Worm (Caenorhabditis elegans) whole organism, L4/young adult: ENCODE results near the gene F25E5.2.

ENCODE experiments used
- W03F9.2 ChIP-seq: fragments of 150-350 bp; optimal IDR thresholded peaks from 2 replicates; lab custom pipeline; 2014; ENCODE audit warnings: missing biosample characterization, missing genetic modification characterization
- dao-5 ChIP-seq: sonication (generic microtip); optimal IDR thresholded peaks from 2 replicates; lab custom pipeline; 2016; ENCODE audit warnings: missing genotype, missing genetic modification characterization, moderate library complexity, missing compliant biosample characterization
- him-1 ChIP-seq: sonication (generic microtip); optimal IDR thresholded peaks from 2 replicates; lab custom pipeline; 2016; ENCODE audit warnings: missing genotype, missing genetic modification reagents, missing genetic modification characterization, missing compliant biosample characterization

DNA sequence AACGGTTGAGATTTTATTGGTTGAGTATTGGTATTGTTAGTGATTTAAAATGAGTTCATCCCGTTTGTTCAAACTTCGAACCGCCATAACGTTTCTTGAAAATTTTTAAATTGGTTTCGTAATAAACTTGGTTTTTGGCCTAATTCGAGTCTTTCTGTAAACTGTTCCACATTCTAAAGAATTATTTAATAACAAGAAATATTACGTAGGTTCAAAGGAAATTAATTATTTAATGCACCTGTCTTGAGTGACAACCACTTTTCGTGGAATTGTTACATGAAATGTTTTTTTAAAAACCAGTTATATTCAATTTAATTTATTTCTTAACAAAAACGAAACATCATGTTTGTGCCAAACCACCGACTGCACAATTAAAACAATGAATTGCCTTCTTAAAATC, 46.1 kb downstream of the F25E5.2 start:
- TF ChIP-seq dao-5 (tag; lab: Kevin White, UChicago) (no peak), W03F9.2 (no peak), him-1 (tag; lab: Kevin White, UChicago) (no peak)
